Worm (Caenorhabditis elegans): ENCODE results near the gene T28H10.2.

T28H10.2 gene

DNA sequence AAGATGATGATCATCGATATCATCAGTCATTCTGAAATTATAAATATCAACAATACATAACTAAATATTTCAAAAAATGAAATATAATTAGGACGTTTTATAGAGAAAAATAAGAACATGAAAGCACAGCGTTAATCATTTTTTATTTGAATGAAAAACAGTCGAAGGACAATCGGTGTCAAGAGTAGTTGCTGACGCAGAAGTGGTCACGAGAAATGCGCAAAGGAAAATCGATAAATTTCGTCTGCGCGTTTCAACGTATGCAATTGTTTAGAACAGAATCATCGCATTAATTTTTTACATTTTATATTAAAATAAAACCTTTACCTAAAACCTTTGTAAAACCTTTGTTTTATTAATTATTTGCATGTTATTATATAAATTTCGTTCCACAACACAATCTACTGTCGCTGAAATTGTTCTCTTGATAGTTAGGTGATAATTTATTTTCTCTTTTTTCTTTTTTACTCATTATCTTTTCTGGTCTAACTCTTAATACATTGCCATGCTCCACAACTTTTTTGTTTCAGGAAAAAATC, 15.0 kb downstream of the T28H10.2 start, which contains the start of the genes W04D2.4 and rbm-25:
TSS of gene W04D2.4 (minus strand) at position 31 of the 539 bp plus-strand sequence.
TSS of gene rbm-25 (plus strand) at position 489 of the 539 bp plus-strand sequence.
- TF ChIP-seq T22C8.4 (GFP tag; IDR thresholded peaks at IDR 0.05) (peak; percentile 94), klf-2 (GFP tag; conservative IDR thresholded peaks at IDR 0.05) (no peak), med-1 (GFP tag; optimal IDR thresholded peaks at IDR 0.05; ENCODE audit: insufficient read depth) (no peak)

DNA sequence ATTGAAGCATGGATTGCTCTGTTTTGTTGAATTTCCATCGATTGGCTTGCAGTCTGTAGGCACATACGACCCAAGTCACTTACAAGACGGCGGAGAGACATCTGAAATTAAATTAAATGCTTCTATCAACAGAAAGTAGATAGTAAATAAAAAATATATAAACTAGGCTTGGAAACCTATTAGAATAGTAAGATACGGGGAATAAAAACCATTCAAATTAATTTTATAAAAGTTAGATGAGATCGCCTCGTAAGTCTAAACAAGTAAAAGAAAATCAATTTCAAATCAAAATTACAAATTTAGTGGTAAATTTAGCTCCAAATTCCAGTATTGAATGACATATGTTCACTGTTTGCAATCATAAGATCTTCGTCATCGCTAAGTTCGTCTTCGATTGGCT, 18.2 kb downstream of the T28H10.2 start, which contains the start of gene mrps-11:
TSS of gene mrps-11 (minus strand) at position 101 of the 400 bp plus-strand sequence.
- no peak for TF ChIP-seq klf-2 (GFP tag; conservative IDR thresholded peaks at IDR 0.05)
- no peak for TF ChIP-seq ref-1 (GFP tag; conservative IDR thresholded peaks at IDR 0.05)
- no peak for TF ChIP-seq flt-1 (GFP tag; IDR thresholded peaks at IDR 0.05)
- no peak for TF ChIP-seq ztf-23 (GFP tag; IDR thresholded peaks at IDR 0.05)
- no peak for TF ChIP-seq ztf-29 (GFP tag; IDR thresholded peaks at IDR 0.05)

DNA sequence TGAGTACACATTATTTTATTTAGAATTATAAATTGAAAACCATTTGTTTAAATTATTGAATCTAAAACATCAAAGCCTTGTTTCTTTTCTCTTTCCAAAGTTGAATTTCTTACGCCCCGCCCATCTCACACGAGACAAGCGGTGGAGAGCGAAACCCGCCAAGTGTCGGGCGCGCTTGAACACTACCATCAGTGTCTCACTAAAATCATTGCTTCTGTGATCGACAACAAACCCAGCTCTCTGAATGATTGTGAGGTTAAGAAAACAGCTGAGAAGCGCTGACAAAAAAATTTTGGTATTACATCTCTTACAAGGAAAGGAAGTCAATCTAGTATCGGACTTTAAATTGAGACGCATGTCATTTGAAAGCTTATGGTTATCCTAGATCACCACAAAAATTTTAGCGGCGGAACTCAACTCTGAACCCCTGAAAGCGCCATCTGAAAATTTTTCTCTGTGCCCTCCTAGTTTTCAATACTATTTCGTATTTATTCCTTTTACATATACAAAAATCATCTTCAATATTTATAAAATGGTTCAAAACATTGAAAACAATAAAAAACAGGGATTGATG, 21.6 kb downstream of the T28H10.2 start:
- TF ChIP-seq klf-2 (GFP tag; conservative IDR thresholded peaks at IDR 0.05), result 0 out of 2 replicates have a peak, but pooled peaks have one; percentile 16
- TF ChIP-seq flt-1 (GFP tag; IDR thresholded peaks at IDR 0.05), result peak; percentile 23; the same call in 1 of the 2 replicates
- TF ChIP-seq cog-1 (tag; optimal IDR thresholded peaks at IDR 0.05), result no peak

DNA sequence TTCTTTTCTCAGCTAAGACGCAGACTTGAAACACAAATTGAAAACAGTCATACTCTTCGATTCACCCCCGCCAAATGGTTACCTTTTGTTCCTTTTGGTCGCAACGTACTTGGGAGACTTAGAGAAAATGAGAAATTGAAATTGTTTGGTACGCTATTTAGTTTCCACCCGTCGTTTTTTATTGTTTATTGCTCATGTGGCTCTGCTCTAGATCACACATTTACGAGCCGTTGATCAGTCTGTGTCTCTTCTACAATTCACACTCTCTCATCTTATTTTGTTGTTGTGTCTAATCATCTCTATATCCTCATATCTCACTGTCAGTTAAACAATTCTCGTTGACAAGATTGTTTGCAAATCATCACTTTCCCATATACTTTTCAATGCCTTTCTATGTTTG, 24.7 kb downstream of the T28H10.2 start:
- no peak for TF ChIP-seq cog-1 (tag; optimal IDR thresholded peaks at IDR 0.05)
- no peak for TF ChIP-seq klf-2 (GFP tag; conservative IDR thresholded peaks at IDR 0.05)
- no peak for TF ChIP-seq ref-1 (GFP tag; conservative IDR thresholded peaks at IDR 0.05)

DNA sequence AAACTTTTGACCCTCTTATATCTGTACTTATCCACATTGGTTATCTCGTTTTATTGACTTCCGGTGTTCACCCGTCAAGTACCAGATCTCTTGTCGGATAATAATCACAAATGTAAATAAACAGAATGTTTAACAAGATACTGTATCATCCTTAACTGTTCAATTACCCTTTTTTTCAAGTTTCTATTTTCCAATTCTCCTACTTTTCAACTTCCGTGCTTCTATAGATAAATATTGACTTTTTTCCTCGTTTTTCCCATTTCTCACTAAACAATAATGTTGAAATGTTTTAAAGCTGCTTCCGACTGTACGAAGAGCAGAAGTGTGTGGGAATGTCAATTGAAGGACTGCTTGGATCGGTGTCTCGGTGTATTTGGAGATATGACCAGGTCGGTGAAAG, 25.8 kb downstream of the T28H10.2 start, which contains the start of gene inx-11:
TSS of gene inx-11 (plus strand) at position 301 of the 400 bp plus-strand sequence.
- TF ChIP-seq T22C8.4 (GFP tag; IDR thresholded peaks at IDR 0.05), result no peak
- TF ChIP-seq tab-1 (GFP tag; IDR thresholded peaks at IDR 0.05), result no peak
- TF ChIP-seq ref-1 (GFP tag; conservative IDR thresholded peaks at IDR 0.05), result no peak

DNA sequence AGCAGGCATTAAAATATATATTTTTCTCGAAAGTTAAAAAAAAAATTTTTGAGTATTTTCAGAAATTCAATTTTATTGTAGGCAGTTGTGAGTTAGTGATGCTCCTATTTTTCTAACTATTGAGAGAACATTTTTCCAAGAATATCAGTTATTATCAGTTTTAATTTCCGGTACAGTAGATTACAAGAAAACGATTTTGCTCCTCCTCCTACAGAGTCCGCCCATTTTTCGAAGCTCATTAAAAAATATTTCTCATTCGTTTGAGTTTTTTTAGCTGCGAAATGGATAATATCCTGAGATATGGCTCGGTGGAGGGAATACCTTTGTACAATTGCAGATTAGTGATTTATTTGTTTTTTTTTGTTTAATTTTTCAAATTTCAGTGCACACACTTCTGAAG, 28.2 kb downstream of the T28H10.2 start, which contains the start of gene srt-39:
TSS of gene srt-39 (plus strand) at position 301 of the 400 bp plus-strand sequence.
- TF ChIP-seq med-1 (GFP tag; optimal IDR thresholded peaks at IDR 0.05; ENCODE audit: insufficient read depth) (no peak), ztf-29 (GFP tag; IDR thresholded peaks at IDR 0.05) (no peak), klf-2 (GFP tag; conservative IDR thresholded peaks at IDR 0.05) (no peak), ztf-23 (GFP tag; IDR thresholded peaks at IDR 0.05) (no peak), tab-1 (GFP tag; IDR thresholded peaks at IDR 0.05) (no peak), T22C8.4 (GFP tag; IDR thresholded peaks at IDR 0.05) (no peak), ref-1 (GFP tag; conservative IDR thresholded peaks at IDR 0.05) (no peak), flt-1 (GFP tag; IDR thresholded peaks at IDR 0.05) (no peak), cog-1 (tag; optimal IDR thresholded peaks at IDR 0.05) (no peak)

DNA sequence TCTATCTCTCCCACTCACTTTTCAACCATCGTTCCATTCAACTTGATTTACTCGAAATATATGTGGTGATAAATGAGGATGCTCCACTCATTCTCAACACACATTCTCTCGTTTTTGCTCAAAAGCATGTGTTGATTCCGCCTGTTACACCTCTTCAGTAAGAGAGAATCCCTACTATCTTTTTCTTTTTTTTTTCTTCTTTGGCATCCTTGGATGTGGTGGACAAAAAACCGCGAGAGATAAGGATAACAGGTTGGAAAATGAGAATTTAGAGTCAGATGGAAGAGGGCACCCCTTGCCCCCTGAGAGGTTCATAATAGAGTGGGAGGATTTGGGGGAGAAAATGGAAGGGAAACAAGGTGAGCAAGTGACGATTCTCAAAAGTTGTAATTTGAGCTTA, 33.8 kb downstream of the T28H10.2 start:
- TF ChIP-seq med-1 (GFP tag; optimal IDR thresholded peaks at IDR 0.05; ENCODE audit: insufficient read depth) (no peak), T22C8.4 (GFP tag; IDR thresholded peaks at IDR 0.05) (no peak), klf-2 (GFP tag; conservative IDR thresholded peaks at IDR 0.05) (no peak), flt-1 (GFP tag; IDR thresholded peaks at IDR 0.05) (no peak), ztf-29 (GFP tag; IDR thresholded peaks at IDR 0.05) (no peak)

DNA sequence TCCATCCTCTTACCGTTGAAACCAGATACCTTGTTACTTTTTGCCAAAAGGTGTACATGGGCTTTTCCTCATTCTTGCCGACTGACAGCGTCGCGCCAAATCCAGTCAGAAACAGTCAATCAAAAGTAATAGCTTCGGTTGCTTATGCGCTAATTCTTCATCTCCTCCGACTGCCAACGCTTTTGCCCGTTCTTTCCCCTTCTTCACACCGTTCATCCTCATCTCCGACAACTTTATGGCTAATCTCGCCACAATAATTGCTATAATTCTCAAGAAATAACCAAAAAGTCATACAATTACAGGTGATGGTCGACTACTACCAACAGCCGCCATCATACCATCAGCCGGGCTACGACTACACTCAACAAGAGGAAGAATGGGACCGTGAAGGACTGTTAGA, 34.6 kb downstream of the T28H10.2 start, which contains the start of gene atn-1:
TSS of gene atn-1 (plus strand) at position 301 of the 400 bp plus-strand sequence.
- TF ChIP-seq ztf-23 (GFP tag; IDR thresholded peaks at IDR 0.05) (no peak), cog-1 (tag; optimal IDR thresholded peaks at IDR 0.05) (no peak), tab-1 (GFP tag; IDR thresholded peaks at IDR 0.05) (no peak), klf-2 (GFP tag; conservative IDR thresholded peaks at IDR 0.05) (no peak), flt-1 (GFP tag; IDR thresholded peaks at IDR 0.05) (no peak), med-1 (GFP tag; optimal IDR thresholded peaks at IDR 0.05; ENCODE audit: insufficient read depth) (no peak), ref-1 (GFP tag; conservative IDR thresholded peaks at IDR 0.05) (no peak), T22C8.4 (GFP tag; IDR thresholded peaks at IDR 0.05) (no peak), ztf-29 (GFP tag; IDR thresholded peaks at IDR 0.05) (no peak)

DNA sequence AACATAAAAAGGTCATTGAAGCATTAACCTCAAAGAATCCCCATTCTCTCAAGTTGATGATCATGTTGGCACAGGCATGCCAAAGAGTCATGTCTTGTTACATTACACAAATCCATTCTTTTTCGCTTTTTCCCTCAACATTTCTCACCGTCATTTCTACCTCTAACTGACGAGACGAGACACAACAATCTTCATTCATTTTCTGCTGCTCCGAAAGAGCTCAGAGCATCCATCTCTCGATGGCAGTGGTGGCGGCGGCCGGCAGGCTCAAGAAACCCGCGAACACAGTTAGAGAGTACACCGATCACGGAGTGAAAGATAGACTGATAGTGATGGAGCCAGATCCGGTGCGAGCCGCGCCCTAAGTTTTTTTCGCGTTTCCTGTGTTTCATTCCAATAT, 35.6 kb downstream of the T28H10.2 start:
- TF ChIP-seq ref-1 (GFP tag; conservative IDR thresholded peaks at IDR 0.05) (no peak), ztf-23 (GFP tag; IDR thresholded peaks at IDR 0.05) (no peak), klf-2 (GFP tag; conservative IDR thresholded peaks at IDR 0.05) (no peak), med-1 (GFP tag; optimal IDR thresholded peaks at IDR 0.05; ENCODE audit: insufficient read depth) (no peak), T22C8.4 (GFP tag; IDR thresholded peaks at IDR 0.05) (no peak), cog-1 (tag; optimal IDR thresholded peaks at IDR 0.05) (no peak)

DNA sequence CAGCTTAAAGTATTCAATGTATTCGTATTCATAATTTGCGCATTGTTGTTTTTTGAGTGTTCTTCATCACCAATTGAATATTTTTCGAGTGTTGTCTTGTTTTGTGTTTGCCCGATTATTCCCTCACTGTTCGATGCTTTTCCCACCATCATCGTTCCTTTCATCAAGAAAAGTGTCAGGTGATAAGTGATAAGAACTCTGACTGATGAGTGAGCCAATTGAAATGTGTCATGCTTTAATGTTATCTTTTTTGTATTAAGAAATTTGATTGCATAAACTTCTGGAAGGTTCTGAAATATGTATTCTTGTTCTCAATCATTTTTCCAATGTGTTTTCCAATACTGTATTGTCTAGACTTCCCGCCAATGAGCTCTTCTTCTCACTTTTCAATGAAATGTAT, 37.4 kb downstream of the T28H10.2 start:
- TF ChIP-seq med-1 (GFP tag; optimal IDR thresholded peaks at IDR 0.05; ENCODE audit: insufficient read depth) (no peak), ztf-29 (GFP tag; IDR thresholded peaks at IDR 0.05) (no peak), tab-1 (GFP tag; IDR thresholded peaks at IDR 0.05) (no peak), cog-1 (tag; optimal IDR thresholded peaks at IDR 0.05) (no peak), ref-1 (GFP tag; conservative IDR thresholded peaks at IDR 0.05) (no peak), T22C8.4 (GFP tag; IDR thresholded peaks at IDR 0.05) (no peak), ztf-23 (GFP tag; IDR thresholded peaks at IDR 0.05) (no peak), flt-1 (GFP tag; IDR thresholded peaks at IDR 0.05) (no peak), klf-2 (GFP tag; conservative IDR thresholded peaks at IDR 0.05) (no peak)

DNA sequence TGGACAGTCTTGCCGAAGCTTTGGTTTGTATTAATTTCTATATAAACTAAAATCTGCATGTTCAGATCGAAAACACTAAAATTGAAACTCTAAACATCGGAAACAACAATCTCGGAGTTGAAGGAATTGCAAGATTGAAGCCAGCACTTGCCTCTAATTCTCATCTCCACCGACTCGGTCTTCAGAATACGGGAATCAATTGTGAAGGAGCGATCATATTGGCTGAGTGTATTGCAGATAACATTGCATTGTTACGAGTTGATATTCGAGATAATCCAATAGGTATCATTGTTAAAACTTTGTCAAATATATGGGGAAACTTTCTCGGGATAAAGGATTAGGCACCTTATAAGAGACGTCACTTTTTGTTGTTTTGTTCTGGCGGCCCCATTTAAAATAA, 42.4 kb downstream of the T28H10.2 start:
- no peak for TF ChIP-seq ref-1 (GFP tag; conservative IDR thresholded peaks at IDR 0.05)
- TF ChIP-seq med-1 (GFP tag; optimal IDR thresholded peaks at IDR 0.05; ENCODE audit: insufficient read depth), result no peak
- no peak for TF ChIP-seq cog-1 (tag; optimal IDR thresholded peaks at IDR 0.05)
- TF ChIP-seq ztf-29 (GFP tag; IDR thresholded peaks at IDR 0.05), result no peak
- TF ChIP-seq tab-1 (GFP tag; IDR thresholded peaks at IDR 0.05), result no peak
- TF ChIP-seq flt-1 (GFP tag; IDR thresholded peaks at IDR 0.05), result no peak
- TF ChIP-seq klf-2 (GFP tag; conservative IDR thresholded peaks at IDR 0.05), result no peak
- TF ChIP-seq ztf-23 (GFP tag; IDR thresholded peaks at IDR 0.05), result no peak
- TF ChIP-seq T22C8.4 (GFP tag; IDR thresholded peaks at IDR 0.05), result no peak
